Worm (Caenorhabditis elegans) whole organism, L4 larva: ENCODE results near the gene F53H1.4.

Source experiments
- F10B5.3 ChIP-seq: sonication (generic microtip); optimal IDR thresholded peaks from 2 replicates; lab custom pipeline; 2016; ENCODE audit warnings: mild to moderate bottlenecking, missing genetic modification characterization, missing compliant biosample characterization
- F26F4.8 ChIP-seq: fragments of 200-800 bp; sonication (Bioruptor generic); conservative IDR thresholded peaks from 2 replicates; pipeline ENCODE4 v1.3.6; 2022; ENCODE audit warnings: missing genetic modification characterization, missing compliant biosample characterization
- F37D6.2 ChIP-seq: sonication (generic microtip); optimal IDR thresholded peaks from 2 replicates; lab custom pipeline; 2016; ENCODE audit warnings: mild to moderate bottlenecking, missing genetic modification characterization, missing compliant biosample characterization
- F44E2.7 ChIP-seq: fragments of 200-800 bp; sonication (Bioruptor generic); IDR thresholded peaks from 2 replicates; pipeline ENCODE4 v2.1.2; 2022; ENCODE audit warnings: missing genetic modification characterization, missing compliant biosample characterization
- F49E8.2 ChIP-seq: sonication (generic microtip); optimal IDR thresholded peaks from 2 replicates; lab custom pipeline; 2016; ENCODE audit warnings: missing compliant biosample characterization, mild to moderate bottlenecking, missing genetic modification characterization, borderline replicate concordance
- R02D3.7 ChIP-seq: fragments of 150-350 bp; sonication (generic microtip); optimal IDR thresholded peaks from 3 replicates; lab custom pipeline; 2014; ENCODE audit warnings: missing biosample characterization, missing genetic modification characterization
- T20F7.1 ChIP-seq: fragments of 200-800 bp; sonication (Bioruptor generic); optimal IDR thresholded peaks from 2 replicates; lab custom pipeline; 2018; ENCODE audit warnings: mild to moderate bottlenecking, missing genetic modification characterization, missing compliant biosample characterization
- T26A8.4 ChIP-seq: fragments of 200-800 bp; sonication (Bioruptor generic); IDR thresholded peaks from 2 replicates; pipeline ENCODE4 v1.3.6; 2022; ENCODE audit warnings: missing genetic modification characterization, missing compliant biosample characterization
- Y105C5A.15 ChIP-seq: fragments of 200-800 bp; sonication (Bioruptor generic); IDR thresholded peaks from 2 replicates; pipeline ENCODE4 v1.3.6; 2022; ENCODE audit warnings: missing genetic modification characterization, missing compliant biosample characterization
- Y48G9A.11 ChIP-seq: fragments of 200-800 bp; sonication (Bioruptor generic); IDR thresholded peaks from 2 replicates; pipeline ENCODE4 v1.3.6; 2022; ENCODE audit warnings: missing genetic modification reagents, missing genetic modification characterization, missing compliant biosample characterization
- Y5F2A.4 ChIP-seq: fragments of 200-800 bp; sonication (Bioruptor generic); optimal IDR thresholded peaks from 2 replicates; lab custom pipeline; 2018; ENCODE audit warnings: mild to moderate bottlenecking, missing genetic modification characterization, missing compliant biosample characterization
- aha-1 ChIP-seq: fragments of 150-350 bp; peaks from one replicate; lab custom pipeline; 2014; ENCODE audit warnings: missing biosample characterization, missing genetic modification characterization
- ama-1 ChIP-seq: fragments of 150-350 bp; optimal IDR thresholded peaks from 2 replicates; lab custom pipeline; 2014; ENCODE audit warnings: inconsistent platforms, mixed read lengths
- arid-1 ChIP-seq: fragments of 200-800 bp; sonication (Bioruptor generic); conservative IDR thresholded peaks from 2 replicates; pipeline ENCODE4 v1.3.6; 2022; ENCODE audit warnings: missing genetic modification reagents, missing genetic modification characterization, missing compliant biosample characterization
- attf-4 ChIP-seq: sonication (generic microtip); optimal IDR thresholded peaks from 3 replicates; lab custom pipeline; 2017; ENCODE audit warnings: missing biosample characterization, missing genetic modification characterization
- ceh-20 ChIP-seq: fragments of 200-800 bp; sonication (Bioruptor generic); IDR thresholded peaks from 2 replicates; pipeline ENCODE4 v1.3.6; 2022; ENCODE audit warnings: missing genetic modification reagents, missing genetic modification characterization, missing compliant biosample characterization
- ceh-28 ChIP-seq: fragments of 150-350 bp; optimal IDR thresholded peaks from 2 replicates; lab custom pipeline; 2014; ENCODE audit warnings: missing biosample characterization, missing genetic modification reagents, missing genetic modification characterization
- ceh-44 ChIP-seq: fragments of 200-800 bp; sonication (Bioruptor generic); IDR thresholded peaks from 2 replicates; pipeline ENCODE4 v1.3.6; 2022; ENCODE audit warnings: missing genetic modification reagents, missing genetic modification characterization, missing compliant biosample characterization
- ceh-82 ChIP-seq: sonication (generic microtip); optimal IDR thresholded peaks from 2 replicates; lab custom pipeline; 2017; ENCODE audit warnings: missing biosample characterization, missing genetic modification characterization
- cey-2 ChIP-seq: sonication (generic microtip); optimal IDR thresholded peaks from 3 replicates; lab custom pipeline; 2017; ENCODE audit warnings: missing genetic modification characterization, mild to moderate bottlenecking, missing compliant biosample characterization, antibody characterized with exemption, borderline replicate concordance; ENCODE audit not compliant: insufficient read depth
- daf-16 ChIP-seq, 3 experiments: sonication (generic microtip); optimal IDR thresholded peaks; 2 replicates each; lab custom pipeline; 2016 to 2017; ENCODE audit warnings: missing genetic modification characterization in 3 of 3, missing genetic modification reagents in 3 of 3, mild to moderate bottlenecking in 2 of 3, missing compliant biosample characterization in 2 of 3, missing biosample characterization in 1 of 3, moderate library complexity in 1 of 3
- dmd-6 ChIP-seq: fragments of 200-800 bp; sonication (Bioruptor generic); IDR thresholded peaks from 2 replicates; pipeline ENCODE4 v1.3.6; 2022; ENCODE audit warnings: missing genetic modification reagents, missing genetic modification characterization, missing compliant biosample characterization
- dpl-1 ChIP-seq: fragments of 150-350 bp; optimal IDR thresholded peaks from 2 replicates; lab custom pipeline; 2014; ENCODE audit warnings: missing biosample characterization, missing genetic modification reagents, missing genetic modification characterization
- egl-27 ChIP-seq: sonication (generic microtip); optimal IDR thresholded peaks from 3 replicates; lab custom pipeline; 2017; ENCODE audit warnings: missing biosample characterization, missing genetic modification reagents, missing genetic modification characterization
- egl-43 ChIP-seq: fragments of 200-800 bp; sonication (Bioruptor generic); IDR thresholded peaks from 2 replicates; pipeline ENCODE4 v1.3.6; 2022; ENCODE audit warnings: missing genetic modification reagents, missing genetic modification characterization, missing compliant biosample characterization
- hlh-30 ChIP-seq: sonication (generic microtip); optimal IDR thresholded peaks from 2 replicates; lab custom pipeline; 2017; ENCODE audit warnings: antibody characterized with exemption, mild to moderate bottlenecking, missing genetic modification characterization, missing compliant biosample characterization; ENCODE audit not compliant: insufficient read depth
- lin-1 ChIP-seq: fragments of 200-800 bp; sonication (Bioruptor generic); IDR thresholded peaks from 2 replicates; pipeline ENCODE4 v1.3.6; 2022; ENCODE audit warnings: missing genetic modification reagents, missing genetic modification characterization, missing compliant biosample characterization
- lin-38 ChIP-seq: fragments of 200-800 bp; sonication (Bioruptor generic); IDR thresholded peaks from 2 replicates; pipeline ENCODE4 v1.3.6; 2022; ENCODE audit warnings: missing genetic modification reagents, missing genetic modification characterization, missing compliant biosample characterization
- mdl-1 ChIP-seq, 2 experiments: fragments of 150-350 bp in 1 of 2; sonication (generic microtip) in 1 of 2; optimal IDR thresholded peaks; 2 replicates each; lab custom pipeline; 2014 to 2017; ENCODE audit warnings: missing biosample characterization in 2 of 2, missing genetic modification characterization in 2 of 2
- mxl-2 ChIP-seq: fragments of 200-800 bp; sonication (Bioruptor generic); conservative IDR thresholded peaks from 2 replicates; pipeline ENCODE4 v1.3.6; 2022; ENCODE audit warnings: missing genetic modification reagents, missing genetic modification characterization, missing compliant biosample characterization
- nhr-10 ChIP-seq: fragments of 150-350 bp; optimal IDR thresholded peaks from 2 replicates; lab custom pipeline; 2014; ENCODE audit warnings: missing biosample characterization, missing genetic modification characterization
- nhr-11 ChIP-seq: fragments of 150-350 bp; optimal IDR thresholded peaks from 2 replicates; lab custom pipeline; 2014; ENCODE audit warnings: missing biosample characterization, missing genetic modification characterization
- nhr-25 ChIP-seq: sonication (generic microtip); optimal IDR thresholded peaks from 2 replicates; lab custom pipeline; 2017; ENCODE audit warnings: missing genetic modification characterization, mild to moderate bottlenecking, missing compliant biosample characterization, antibody characterized with exemption, moderate library complexity, borderline replicate concordance; ENCODE audit not compliant: insufficient read depth
- nhr-28 ChIP-seq: fragments of 150-350 bp; optimal IDR thresholded peaks from 2 replicates; lab custom pipeline; 2014; ENCODE audit warnings: missing biosample characterization, missing genetic modification characterization
- nhr-41 ChIP-seq: fragments of 200-800 bp; sonication (Bioruptor generic); IDR thresholded peaks from 2 replicates; pipeline ENCODE4 v1.3.6; 2022; ENCODE audit warnings: missing genetic modification reagents, missing genetic modification characterization, missing compliant biosample characterization
- nhr-42 ChIP-seq: fragments of 200-800 bp; sonication (Bioruptor generic); IDR thresholded peaks from 2 replicates; pipeline ENCODE4 v1.3.6; 2022; ENCODE audit warnings: missing genetic modification characterization, missing compliant biosample characterization
- nhr-6 ChIP-seq: fragments of 150-350 bp; optimal IDR thresholded peaks from 2 replicates; lab custom pipeline; 2014; ENCODE audit warnings: missing biosample characterization, missing genetic modification characterization
- pha-4 ChIP-seq, 2 experiments: fragments of 150-350 bp in 1 of 2; fragments of 200-800 bp in 1 of 2; sonication (Bioruptor generic) in 1 of 2; IDR thresholded peaks in 1 of 2; optimal IDR thresholded peaks in 1 of 2; 2 replicates each; pipeline versions ENCODE4 v1.3.6 to Lab custom; 2014 to 2022; ENCODE audit warnings: missing genetic modification characterization in 2 of 2, missing genetic modification reagents in 2 of 2, missing biosample characterization in 1 of 2, missing compliant biosample characterization in 1 of 2
- pqm-1 ChIP-seq: sonication (generic microtip); optimal IDR thresholded peaks from 2 replicates; lab custom pipeline; 2017; ENCODE audit warnings: missing biosample characterization, missing genetic modification characterization
- sdz-12 ChIP-seq: fragments of 200-800 bp; sonication (Bioruptor generic); optimal IDR thresholded peaks from 2 replicates; lab custom pipeline; 2018; ENCODE audit warnings: mild to moderate bottlenecking, missing genetic modification characterization, missing compliant biosample characterization
- set-16 ChIP-seq: fragments of 200-800 bp; sonication (Bioruptor generic); IDR thresholded peaks from 2 replicates; pipeline ENCODE4 v1.3.6; 2022; ENCODE audit warnings: missing genetic modification reagents, missing genetic modification characterization, missing compliant biosample characterization
- spr-1 ChIP-seq: sonication (generic microtip); optimal IDR thresholded peaks from 2 replicates; lab custom pipeline; 2016; ENCODE audit warnings: mild to moderate bottlenecking, missing genetic modification characterization, missing compliant biosample characterization
- vab-7 ChIP-seq: fragments of 200-800 bp; sonication (Bioruptor generic); IDR thresholded peaks from 2 replicates; pipeline ENCODE4 v1.3.6; 2022; ENCODE audit warnings: missing genetic modification reagents, missing genetic modification characterization, missing compliant biosample characterization
- zag-1 ChIP-seq: fragments of 150-350 bp; optimal IDR thresholded peaks from 2 replicates; lab custom pipeline; 2014; ENCODE audit warnings: missing biosample characterization, missing genetic modification characterization
- zfp-2 ChIP-seq: sonication (generic microtip); optimal IDR thresholded peaks from 2 replicates; lab custom pipeline; 2016; ENCODE audit warnings: mild to moderate bottlenecking, missing genetic modification characterization, missing compliant biosample characterization
- zfp-3 ChIP-seq: fragments of 200-800 bp; sonication (Bioruptor generic); conservative IDR thresholded peaks from 2 replicates; pipeline ENCODE4 v1.3.6; 2022; ENCODE audit warnings: missing genetic modification reagents, missing genetic modification characterization, missing compliant biosample characterization
- ztf-11 ChIP-seq: fragments of 150-350 bp; optimal IDR thresholded peaks from 2 replicates; lab custom pipeline; 2014; ENCODE audit warnings: missing biosample characterization, missing genetic modification characterization

Gene F53H1.4

ce11 chrIV:1349352-1349751, 39.4 kb downstream of the F53H1.4 start:
- TF ChIP-seq F10B5.3 (tag; lab: Kevin White, UChicago), result no peak
- TF ChIP-seq attf-4 (tag; lab: Kevin White, UChicago), result no peak
- no peak for TF ChIP-seq spr-1 (tag; lab: Kevin White, UChicago)
- no peak for TF ChIP-seq ztf-11 (tag; lab: Kevin White, UChicago)
- TF ChIP-seq aha-1 (tag; lab: Kevin White, UChicago), result peak; percentile 91
- no peak for TF ChIP-seq ceh-20
- TF ChIP-seq ceh-82 (tag; lab: Kevin White, UChicago), result no peak
- no peak for TF ChIP-seq F37D6.2
- TF ChIP-seq, all 104 proteins: peak for 1

DNA sequence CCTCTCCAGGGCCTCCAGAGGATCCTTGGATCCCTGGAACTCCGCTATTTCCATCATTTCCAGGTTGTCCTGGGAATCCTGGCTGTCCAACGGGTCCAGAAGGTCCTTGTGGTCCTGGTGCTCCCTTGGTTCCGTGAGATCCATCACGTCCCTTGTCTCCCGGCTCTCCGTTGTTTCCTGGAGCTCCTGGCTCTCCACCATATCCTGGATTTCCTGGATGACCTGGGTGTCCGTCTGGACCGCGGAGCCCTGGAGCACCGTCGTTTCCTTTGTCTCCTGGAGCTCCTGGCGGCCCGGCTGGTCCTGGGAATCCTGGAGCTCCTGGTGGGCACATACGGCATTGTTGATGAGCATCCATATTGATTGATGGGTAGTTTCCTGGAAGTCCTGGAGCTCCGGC, 43.8 kb downstream of the F53H1.4 start:
- TF ChIP-seq pha-4 (GFP tag; IDR thresholded peaks at IDR 0.05; lab: Robert Waterston, UW) (no peak), pha-4 (tag; optimal IDR thresholded peaks at IDR 0.05; lab: Kevin White, UChicago) (no peak), sdz-12 (GFP tag; lab: Kevin White, UChicago) (peak; percentile 24), set-16 (GFP tag; lab: Robert Waterston, UW) (peak; percentile 95), mdl-1 (tag; optimal IDR thresholded peaks at IDR 0.05; lab: Kevin White, UChicago) (no peak), nhr-6 (tag; lab: Kevin White, UChicago) (no peak), zfp-3 (GFP tag; lab: Robert Waterston, UW) (no peak), ceh-28 (tag; lab: Kevin White, UChicago) (no peak), egl-27 (no peak), zfp-2 (tag; lab: Kevin White, UChicago) (no peak), F44E2.7 (GFP tag; lab: Robert Waterston, UW) (peak; percentile 50; the same call in 1 of the 2 replicates), dpl-1 (GFP tag; lab: Kevin White, UChicago) (no peak), nhr-41 (no peak), nhr-28 (tag; lab: Kevin White, UChicago) (no peak), nhr-42 (no peak), lin-1 (no peak), F26F4.8 (no peak), daf-16 (GFP tag; optimal IDR thresholded peaks at IDR 0.05; lab: Kevin White, UChicago) (no peak), daf-16 (tag; optimal IDR thresholded peaks at IDR 0.05; lab: Kevin White, UChicago) (no peak), nhr-11 (tag; lab: Kevin White, UChicago) (no peak), Y5F2A.4 (GFP tag; lab: Kevin White, UChicago) (no peak), pqm-1 (tag; lab: Kevin White, UChicago) (no peak), cey-2 (no peak), ceh-20 (no peak), R02D3.7 (tag; lab: Kevin White, UChicago) (no peak), Y105C5A.15 (GFP tag; lab: Robert Waterston, UW) (no peak), aha-1 (tag; lab: Kevin White, UChicago) (no peak), hlh-30 (tag; lab: Kevin White, UChicago) (no peak), ama-1 (lab: Kevin White, UChicago) (peak; percentile 11), dmd-6 (GFP tag; lab: Robert Waterston, UW) (no peak), nhr-10 (tag; lab: Kevin White, UChicago) (no peak), T26A8.4 (GFP tag; lab: Robert Waterston, UW) (0 out of 2 replicates have a peak, but pooled peaks have one; percentile 38)
- TF ChIP-seq, all 104 proteins: peak for 5

ce11 chrIV:1355147-1355546, 45.2 kb downstream of the F53H1.4 start, which contains the start of gene col-104:
Gene col-104, minus strand, starts transcription at chrIV:1355305.
- TF ChIP-seq mxl-2 (GFP tag; lab: Robert Waterston, UW) (no peak), F49E8.2 (no peak), ama-1 (lab: Kevin White, UChicago) (peak; percentile 33), Y48G9A.11 (GFP tag; lab: Robert Waterston, UW) (no peak), egl-43 (GFP tag; lab: Robert Waterston, UW) (0 out of 2 replicates have a peak, but pooled peaks have one; percentile 12), T26A8.4 (GFP tag; lab: Robert Waterston, UW) (peak; percentile 36; the same call in 1 of the 2 replicates), vab-7 (GFP tag; lab: Robert Waterston, UW) (no peak), F44E2.7 (GFP tag; lab: Robert Waterston, UW) (0 out of 2 replicates have a peak, but pooled peaks have one; percentile 32), dmd-6 (GFP tag; lab: Robert Waterston, UW) (no peak), nhr-25 (tag; lab: Kevin White, UChicago) (no peak), T20F7.1 (GFP tag; lab: Kevin White, UChicago) (no peak), ceh-44 (no peak), nhr-41 (no peak), zag-1 (tag; lab: Kevin White, UChicago) (no peak), arid-1 (no peak), lin-38 (GFP tag; lab: Robert Waterston, UW) (0 out of 2 replicates have a peak, but pooled peaks have one; percentile 18), ceh-28 (tag; lab: Kevin White, UChicago) (peak; percentile 87), F10B5.3 (tag; lab: Kevin White, UChicago) (no peak), hlh-30 (tag; lab: Kevin White, UChicago) (no peak), nhr-42 (no peak)
